Worm (Caenorhabditis elegans) whole organism, L4/young adult: ENCODE data around the gene ifb-2.

ENCODE experiments used
- W03F9.2 ChIP-seq: fragments of 150-350 bp; optimal IDR thresholded peaks from 2 replicates; lab custom pipeline; 2014; ENCODE audit warnings: missing biosample characterization, missing genetic modification characterization
- dao-5 ChIP-seq: sonication (generic microtip); optimal IDR thresholded peaks from 2 replicates; lab custom pipeline; 2016; ENCODE audit warnings: missing genotype, missing genetic modification characterization, moderate library complexity, missing compliant biosample characterization
- him-1 ChIP-seq: sonication (generic microtip); optimal IDR thresholded peaks from 2 replicates; lab custom pipeline; 2016; ENCODE audit warnings: missing genotype, missing genetic modification reagents, missing genetic modification characterization, missing compliant biosample characterization

DNA sequence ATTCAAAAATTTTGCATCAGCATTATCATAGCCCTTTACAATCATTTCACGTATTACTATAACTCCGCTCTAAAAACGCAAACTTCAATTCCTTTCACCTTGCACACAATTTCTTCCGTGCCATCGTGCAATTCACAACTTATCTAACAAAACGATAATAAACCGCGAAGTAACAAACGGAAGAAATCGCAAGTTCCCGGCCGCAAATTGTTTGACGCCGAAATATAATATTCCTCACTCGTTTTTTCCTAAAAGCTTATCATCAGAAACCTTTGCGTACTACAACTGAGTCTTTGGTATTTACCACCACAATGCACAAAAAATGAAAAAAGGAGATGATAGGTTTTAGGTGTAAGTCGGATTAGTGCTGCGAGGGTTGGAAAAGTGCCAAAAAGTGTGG, 2.7 kb upstream of the ifb-2 start:
- TF ChIP-seq dao-5 (tag; lab: Kevin White, UChicago) = no peak
- TF ChIP-seq him-1 = no peak
- no peak for TF ChIP-seq W03F9.2 (tag; lab: Kevin White, UChicago)
